Worm (Caenorhabditis elegans) whole organism, early embryonic: Measurements from ENCODE around the gene delm-1.

Experiments
- B0310.2 ChIP-seq: sonication (generic microtip); optimal IDR thresholded peaks from 2 replicates; lab custom pipeline; 2016; ENCODE audit warnings: mild to moderate bottlenecking, missing genetic modification characterization, missing compliant biosample characterization
- F13C5.2 ChIP-seq: sonication (generic microtip); optimal IDR thresholded peaks from 2 replicates; lab custom pipeline; 2017; ENCODE audit warnings: mild to moderate bottlenecking, missing genetic modification characterization, inconsistent platforms, missing compliant biosample characterization
- aly-1 ChIP-seq: sonication (generic microtip); optimal IDR thresholded peaks from 2 replicates; lab custom pipeline; 2016; ENCODE audit warnings: missing genetic modification characterization, missing compliant biosample characterization
- ama-1 ChIP-seq: fragments of 150-350 bp; optimal IDR thresholded peaks from 2 replicates; lab custom pipeline; 2014
- ceh-13 ChIP-seq: fragments of 200-800 bp; sonication (Bioruptor generic); optimal IDR thresholded peaks from 2 replicates; lab custom pipeline; 2018; ENCODE audit warnings: mild to moderate bottlenecking, missing genetic modification characterization, missing compliant biosample characterization
- ceh-36 ChIP-seq: sonication (generic microtip); optimal IDR thresholded peaks from 2 replicates; lab custom pipeline; 2016; ENCODE audit warnings: missing genetic modification characterization, inconsistent platforms, missing compliant biosample characterization
- ets-7 ChIP-seq: sonication (generic microtip); optimal IDR thresholded peaks from 2 replicates; lab custom pipeline; 2016; ENCODE audit warnings: missing genotype, missing genetic modification characterization, missing compliant biosample characterization
- flt-1 ChIP-seq: fragments of 200-800 bp; sonication (Bioruptor generic); IDR thresholded peaks from 2 replicates; pipeline ENCODE4 v1.3.6; 2022; ENCODE audit warnings: missing genetic modification characterization, missing compliant biosample characterization
- hmbx-1 ChIP-seq: sonication (generic microtip); optimal IDR thresholded peaks from 2 replicates; lab custom pipeline; 2016; ENCODE audit warnings: mild to moderate bottlenecking, missing genetic modification characterization, missing compliant biosample characterization
- hnd-1 ChIP-seq: sonication (generic microtip); optimal IDR thresholded peaks from 2 replicates; lab custom pipeline; 2016; ENCODE audit warnings: missing genetic modification characterization, missing compliant biosample characterization
- pes-1 ChIP-seq: fragments of 200-800 bp; sonication (Bioruptor generic); IDR thresholded peaks from 2 replicates; pipeline ENCODE4 v1.3.6; 2022; ENCODE audit warnings: missing genetic modification reagents, missing genetic modification characterization, missing compliant biosample characterization
- scrt-1 ChIP-seq: fragments of 200-800 bp; sonication (Bioruptor generic); IDR thresholded peaks from 2 replicates; pipeline ENCODE4 v1.3.6; 2022; ENCODE audit warnings: missing genetic modification characterization, missing compliant biosample characterization
- sea-1 ChIP-seq: fragments of 200-800 bp; sonication (Bioruptor generic); conservative IDR thresholded peaks from 2 replicates; pipeline ENCODE4 v1.3.6; 2022; ENCODE audit warnings: missing genetic modification characterization, missing compliant biosample characterization
- tbx-11 ChIP-seq: fragments of 200-800 bp; sonication (Bioruptor generic); IDR thresholded peaks from 2 replicates; pipeline ENCODE4 v1.3.6; 2022; ENCODE audit warnings: missing genetic modification characterization, missing compliant biosample characterization
- tbx-37 ChIP-seq: fragments of 200-800 bp; sonication (Bioruptor generic); conservative IDR thresholded peaks from 2 replicates; pipeline ENCODE4 v1.3.6; 2022; ENCODE audit warnings: missing genetic modification reagents, missing genetic modification characterization, missing compliant biosample characterization
- tra-4 ChIP-seq: sonication (generic microtip); optimal IDR thresholded peaks from 2 replicates; lab custom pipeline; 2017; ENCODE audit warnings: missing genetic modification characterization, missing compliant biosample characterization

The delm-1 gene

ce11 chrIV:9108631-9109030, 26.6 kb downstream of the delm-1 start, which contains the start of gene aly-1:
TSS of gene aly-1 (plus strand) at chrIV:9108931.
- no peak for TF ChIP-seq tbx-37 (GFP tag; lab: Robert Waterston, UW)
- no peak for TF ChIP-seq ama-1
- TF ChIP-seq hnd-1 (tag; lab: Kevin White, UChicago) = no peak

- TF ChIP-seq F13C5.2 = peak; percentile 36
- TF ChIP-seq ceh-36 (tag; lab: Kevin White, UChicago) = no peak
- TF ChIP-seq tbx-11 (GFP tag; lab: Robert Waterston, UW) = no peak
Observed at ce11 chrIV:9107464-9107863, 27.8 kb downstream of the delm-1 start.

- TF ChIP-seq B0310.2 (tag; lab: Kevin White, UChicago) (no peak), flt-1 (GFP tag; lab: Robert Waterston, UW) (no peak), ceh-13 (GFP tag; lab: Kevin White, UChicago) (no peak)
Observed at ce11 chrIV:9104071-9105016, 30.9 kb downstream of the delm-1 start, which contains the start of the genes C01F6.14 and fem-3. TSS of gene C01F6.14 (minus strand) at chrIV:9104121. TSS of gene fem-3 (plus strand) at chrIV:9104966.

ce11 chrIV:9100835-9101234, 34.4 kb downstream of the delm-1 start:
- TF ChIP-seq F13C5.2 (no peak), sea-1 (no peak), ets-7 (tag; lab: Kevin White, UChicago) (no peak), tra-4 (tag; lab: Kevin White, UChicago) (no peak), aly-1 (tag; lab: Kevin White, UChicago) (no peak), scrt-1 (GFP tag; lab: Robert Waterston, UW) (no peak)

ce11 chrIV:9098942-9099341, 36.3 kb downstream of the delm-1 start, which contains the start of gene gldi-10:
TSS of gene gldi-10 (plus strand) at chrIV:9099242.
- no peak for TF ChIP-seq ceh-13 (GFP tag; lab: Kevin White, UChicago)
- TF ChIP-seq hmbx-1 (tag; lab: Kevin White, UChicago) = no peak
- no peak for TF ChIP-seq ets-7 (tag; lab: Kevin White, UChicago)
- TF ChIP-seq tra-4 (tag; lab: Kevin White, UChicago) = no peak
- no peak for TF ChIP-seq B0310.2 (tag; lab: Kevin White, UChicago)
- no peak for TF ChIP-seq tbx-37 (GFP tag; lab: Robert Waterston, UW)
- no peak for TF ChIP-seq F13C5.2
- TF ChIP-seq aly-1 (tag; lab: Kevin White, UChicago) = no peak

- TF ChIP-seq F13C5.2 (peak; percentile 28), aly-1 (tag; lab: Kevin White, UChicago) (no peak)
Observed at ce11 chrIV:9096160-9096879, 39.0 kb downstream of the delm-1 start, which contains the start of the genes znf-706 and cpna-3. TSS of gene znf-706 (minus strand) at chrIV:9096231. TSS of gene cpna-3 (plus strand) at chrIV:9096842.

- TF ChIP-seq ama-1 (no peak), F13C5.2 (no peak), ceh-13 (GFP tag; lab: Kevin White, UChicago) (no peak), B0310.2 (tag; lab: Kevin White, UChicago) (no peak), sea-1 (no peak), tra-4 (tag; lab: Kevin White, UChicago) (no peak), hnd-1 (tag; lab: Kevin White, UChicago) (no peak), tbx-37 (GFP tag; lab: Robert Waterston, UW) (no peak), ets-7 (tag; lab: Kevin White, UChicago) (no peak), ceh-36 (tag; lab: Kevin White, UChicago) (no peak), scrt-1 (GFP tag; lab: Robert Waterston, UW) (no peak)
Observed at ce11 chrIV:9095553-9095952, 39.7 kb downstream of the delm-1 start, which contains the start of gene icln-1. TSS of gene icln-1 (minus strand) at chrIV:9095653.

- TF ChIP-seq tbx-37 (GFP tag; lab: Robert Waterston, UW) (no peak), flt-1 (GFP tag; lab: Robert Waterston, UW) (no peak), ama-1 (no peak), hmbx-1 (tag; lab: Kevin White, UChicago) (no peak), ets-7 (tag; lab: Kevin White, UChicago) (no peak), B0310.2 (tag; lab: Kevin White, UChicago) (no peak), F13C5.2 (no peak), sea-1 (no peak), pes-1 (GFP tag; lab: Robert Waterston, UW) (no peak), ceh-36 (tag; lab: Kevin White, UChicago) (no peak)
Observed at ce11 chrIV:9094356-9094755, 40.9 kb downstream of the delm-1 start, which contains the start of gene mrpl-42. TSS of gene mrpl-42 (minus strand) at chrIV:9094456.
